Worm (Caenorhabditis elegans) whole organism, dauer: ENCODE data around the gene str-124.

Experiments used
- unc-62 ChIP-seq: sonication (generic microtip); optimal IDR thresholded peaks from 2 replicates; lab custom pipeline; 2017; ENCODE audit warnings: missing biosample characterization, missing genetic modification reagents, missing genetic modification characterization

str-124 gene

DNA sequence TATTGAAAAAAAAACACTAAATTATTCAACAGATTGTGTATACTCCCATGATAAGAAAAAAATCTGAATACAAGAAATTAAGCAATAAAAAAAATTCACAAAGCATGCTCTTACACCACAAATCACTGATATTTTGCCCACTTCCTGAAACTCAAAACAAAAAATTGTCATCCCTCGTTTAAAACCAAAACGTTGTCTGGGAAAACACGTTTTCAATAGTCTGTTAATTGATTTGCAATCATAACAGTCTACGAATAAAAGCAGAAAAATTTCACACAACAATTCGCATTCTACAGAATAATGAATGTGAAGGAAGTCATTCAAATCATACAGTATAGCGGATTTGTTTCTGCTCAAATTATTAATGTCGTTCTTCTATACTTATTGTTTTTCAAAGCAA is at the start of gene str-124:
TSS of gene str-124 (plus strand) at position 301 of the 400 bp plus-strand sequence.
- TF ChIP-seq unc-62 (GFP tag; lab: Kevin White, UChicago) = no peak

DNA sequence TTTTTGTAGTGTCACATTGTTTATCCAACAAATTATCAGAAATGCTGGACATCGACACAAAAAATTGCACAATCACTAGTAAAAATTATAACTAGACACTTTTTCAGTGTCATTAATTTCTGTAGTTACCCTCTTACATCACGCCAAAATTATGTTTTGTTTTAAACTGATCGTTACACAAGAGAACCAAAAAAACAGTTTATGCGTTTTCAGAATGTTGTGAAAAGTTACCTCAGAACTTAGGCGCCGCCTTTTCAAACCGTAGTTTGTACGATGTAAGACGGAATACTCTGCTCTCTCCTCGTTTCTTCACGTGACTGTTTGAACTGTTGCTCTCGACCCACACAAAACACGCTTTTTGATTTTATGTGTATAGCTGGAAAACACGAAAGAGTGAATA is 49.3 kb upstream of the str-124 start, which contains the start of gene pgp-13:
TSS of gene pgp-13 (plus strand) at position 301 of the 400 bp plus-strand sequence.
- no peak for TF ChIP-seq unc-62 (GFP tag; lab: Kevin White, UChicago)

ce11 chrX:12749530-12750240 is 38.0 kb upstream of the str-124 start, which contains the start of gene pgp-14:
Gene pgp-14 (minus strand): TSS chrX:12749580.
- no peak for TF ChIP-seq unc-62 (GFP tag; lab: Kevin White, UChicago)

- TF ChIP-seq unc-62 (GFP tag; lab: Kevin White, UChicago) = no peak
These were observed 36.9 kb upstream of the str-124 start for ce11 chrX:12750805-12751204.

DNA sequence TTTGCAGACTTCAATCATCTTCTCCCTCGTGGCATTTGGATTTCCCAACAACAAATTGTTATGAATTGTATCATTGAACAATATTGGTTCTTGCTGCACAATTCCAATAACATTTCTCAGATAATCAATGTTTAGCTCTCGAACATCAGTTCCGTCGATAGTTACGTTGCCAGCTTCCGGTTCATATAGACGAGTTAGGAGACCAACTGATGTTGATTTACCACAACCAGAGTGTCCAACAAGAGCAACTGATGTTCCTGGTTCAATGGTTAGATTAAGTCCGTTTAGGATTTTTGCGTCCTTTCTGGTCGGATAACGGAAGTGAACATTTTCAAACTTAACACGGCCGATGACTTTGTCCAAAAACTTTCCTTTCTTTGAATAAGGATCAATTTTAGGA is 33.7 kb upstream of the str-124 start:
- TF ChIP-seq unc-62 (GFP tag; lab: Kevin White, UChicago) = no peak

DNA sequence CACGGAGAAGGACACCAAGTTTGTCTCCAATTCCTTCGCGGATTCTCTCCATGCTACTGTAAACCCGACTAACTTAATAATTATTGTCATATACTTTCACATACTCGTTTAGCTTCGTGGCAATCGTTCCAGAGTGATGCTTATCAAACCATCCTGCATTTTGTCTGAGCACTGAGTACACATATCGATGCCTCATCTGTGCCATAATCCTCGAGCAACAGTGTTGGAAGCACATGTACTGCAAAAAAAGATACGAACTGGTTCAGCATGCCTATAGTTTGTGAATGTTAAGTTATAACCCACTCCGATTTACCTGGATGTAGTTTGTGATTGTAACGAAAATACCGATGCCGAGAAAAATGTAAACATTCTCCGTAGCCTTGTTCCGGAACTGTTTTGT is 32.7 kb upstream of the str-124 start:
- TF ChIP-seq unc-62 (GFP tag; lab: Kevin White, UChicago) = no peak

DNA sequence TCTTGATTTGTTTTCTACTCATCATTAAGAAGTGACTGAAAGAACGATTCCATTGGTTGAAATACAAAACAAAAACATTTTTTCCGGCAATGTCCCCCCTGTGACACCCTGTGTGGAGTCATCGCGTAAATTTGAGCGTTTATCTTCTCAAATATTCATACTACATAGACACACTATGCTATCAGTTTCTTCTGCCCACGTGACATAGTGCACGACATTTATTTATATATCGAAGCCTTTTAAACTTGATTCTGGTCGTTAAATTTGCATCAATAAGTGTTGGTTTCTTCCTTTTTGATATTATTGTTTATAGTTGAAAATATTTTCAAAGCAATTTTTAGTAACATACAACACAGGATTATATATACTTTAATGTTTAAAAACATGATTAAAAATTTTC is 28.7 kb upstream of the str-124 start:
- no peak for TF ChIP-seq unc-62 (GFP tag; lab: Kevin White, UChicago)

ce11 chrX:12759642-12760041 is 28.1 kb upstream of the str-124 start:
- no peak for TF ChIP-seq unc-62 (GFP tag; lab: Kevin White, UChicago)

DNA sequence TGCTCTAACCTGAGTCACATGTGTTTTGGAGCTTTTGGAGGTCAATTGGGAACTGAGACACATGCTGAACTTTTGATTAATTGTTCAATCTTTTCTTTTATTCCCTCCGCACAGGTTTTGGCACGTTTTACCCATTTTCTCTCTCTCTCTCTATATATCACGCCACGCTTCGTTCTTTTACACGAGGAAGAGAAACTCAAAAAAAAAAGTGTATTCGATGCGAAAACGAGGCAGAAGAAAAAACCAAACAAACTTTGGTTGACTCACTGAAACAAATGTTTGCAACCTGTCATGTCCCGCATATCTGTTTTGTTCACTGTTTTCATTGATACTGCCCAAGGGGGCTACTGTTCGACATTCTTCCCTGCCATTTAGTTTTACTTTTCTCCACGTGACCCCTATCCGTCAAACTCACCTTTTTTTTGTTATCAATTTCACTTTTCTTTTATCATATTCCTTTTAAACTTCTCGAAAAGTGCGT is 26.4 kb upstream of the str-124 start:
- TF ChIP-seq unc-62 (GFP tag; lab: Kevin White, UChicago) = no peak

DNA sequence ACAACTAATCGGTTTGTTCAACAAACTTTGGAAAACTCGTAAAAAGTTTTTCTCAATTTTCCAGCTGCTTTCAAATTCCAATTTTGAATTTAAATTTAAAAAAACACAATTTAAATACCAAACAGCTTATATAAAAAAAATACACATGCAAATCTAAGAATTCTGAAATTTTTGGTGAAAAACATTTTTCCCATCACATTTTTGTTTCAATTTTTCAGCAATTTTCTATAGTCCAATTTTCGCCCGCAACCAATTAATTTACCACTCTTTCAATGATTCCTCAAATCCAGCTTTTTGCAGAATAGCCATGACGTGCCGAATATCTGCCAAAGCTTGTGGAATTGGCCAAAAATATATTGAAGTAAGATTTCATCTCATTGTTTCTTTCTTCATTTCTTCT is 25.9 kb upstream of the str-124 start, which contains the start of gene cept-1:
TSS of gene cept-1 (plus strand) at position 301 of the 400 bp plus-strand sequence.
- no peak for TF ChIP-seq unc-62 (GFP tag; lab: Kevin White, UChicago)

ce11 chrX:12764009-12764408 is 23.7 kb upstream of the str-124 start:
- TF ChIP-seq unc-62 (GFP tag; lab: Kevin White, UChicago) = no peak

ce11 chrX:12769697-12770096 is 18.0 kb upstream of the str-124 start, which contains the start of gene ilc-17.1:
Gene ilc-17.1 (minus strand): TSS chrX:12769797.
- no peak for TF ChIP-seq unc-62 (GFP tag; lab: Kevin White, UChicago)

DNA sequence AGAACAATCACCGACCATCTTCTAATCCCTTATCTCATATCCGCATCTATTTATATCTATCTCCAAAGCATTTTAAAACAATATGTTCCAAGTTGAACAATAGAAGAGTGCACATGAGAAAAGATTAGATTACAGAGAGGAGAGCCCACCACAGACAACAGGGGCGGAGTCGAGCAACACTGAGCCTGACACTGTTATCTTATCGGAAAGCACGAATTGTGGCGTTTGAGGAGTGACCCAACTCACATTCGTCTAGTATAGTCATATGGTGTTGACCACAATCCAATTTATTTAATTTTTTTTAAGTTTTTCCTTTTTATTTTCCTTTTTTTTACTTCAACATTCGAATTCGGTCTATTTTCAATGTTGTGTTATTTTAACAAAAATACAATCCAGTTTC is 7.0 kb upstream of the str-124 start:
- TF ChIP-seq unc-62 (GFP tag; lab: Kevin White, UChicago) = no peak

ce11 chrX:12781712-12782444 is 5.8 kb upstream of the str-124 start, which contains the start of gene alh-13:
Gene alh-13 (plus strand): TSS chrX:12782394.
- no peak for TF ChIP-seq unc-62 (GFP tag; lab: Kevin White, UChicago)

ce11 chrX:12790036-12790435 is 2.3 kb downstream of the str-124 start, which contains the start of gene str-123:
Gene str-123 (plus strand): TSS chrX:12790336.
- TF ChIP-seq unc-62 (GFP tag; lab: Kevin White, UChicago) = no peak

ce11 chrX:12792554-12792953 is 4.8 kb downstream of the str-124 start, which contains the start of gene abf-5:
Gene abf-5 (plus strand): TSS chrX:12792854.
- TF ChIP-seq unc-62 (GFP tag; lab: Kevin White, UChicago) = no peak
